Worm (Caenorhabditis elegans) whole organism, L2 larva: Measurements from ENCODE around the gene twk-9.

Experiments used
- Y55F3AM.14 ChIP-seq: fragments of 200-800 bp; sonication (Bioruptor generic); optimal IDR thresholded peaks from 2 replicates; lab custom pipeline; 2018; ENCODE audit warnings: mild to moderate bottlenecking, missing genetic modification characterization, missing compliant biosample characterization
- ZK546.5 ChIP-seq: sonication (generic microtip); optimal IDR thresholded peaks from 2 replicates; lab custom pipeline; 2017; ENCODE audit warnings: missing biosample characterization, missing genetic modification characterization
- aly-2 ChIP-seq: fragments of 150-350 bp; optimal IDR thresholded peaks from 2 replicates; lab custom pipeline; 2014; ENCODE audit warnings: missing biosample characterization, missing genetic modification characterization
- ceh-82 ChIP-seq: fragments of 150-350 bp; optimal IDR thresholded peaks from 2 replicates; lab custom pipeline; 2014; ENCODE audit warnings: missing biosample characterization, missing genetic modification characterization
- crh-2 ChIP-seq: sonication (generic microtip); optimal IDR thresholded peaks from 2 replicates; lab custom pipeline; 2017; ENCODE audit warnings: missing biosample characterization, missing genetic modification characterization
- dmd-4 ChIP-seq: sonication (generic microtip); optimal IDR thresholded peaks from 2 replicates; lab custom pipeline; 2017; ENCODE audit warnings: missing biosample characterization, missing genetic modification characterization
- egl-27 ChIP-seq: sonication (generic microtip); optimal IDR thresholded peaks from 3 replicates; lab custom pipeline; 2017; ENCODE audit warnings: missing biosample characterization, missing genetic modification reagents, missing genetic modification characterization
- lin-39 ChIP-seq: fragments of 150-350 bp; optimal IDR thresholded peaks from 2 replicates; lab custom pipeline; 2014; ENCODE audit warnings: missing biosample characterization, missing genetic modification reagents, missing genetic modification characterization
- nhr-10 ChIP-seq: sonication (generic microtip); optimal IDR thresholded peaks from 2 replicates; lab custom pipeline; 2017; ENCODE audit warnings: missing biosample characterization, missing genetic modification characterization
- nhr-11 ChIP-seq: fragments of 150-350 bp; optimal IDR thresholded peaks from 2 replicates; lab custom pipeline; 2014; ENCODE audit warnings: missing biosample characterization, missing genetic modification characterization
- nhr-23 ChIP-seq: fragments of 150-350 bp; optimal IDR thresholded peaks from 2 replicates; lab custom pipeline; 2014; ENCODE audit warnings: missing biosample characterization, missing genetic modification reagents, missing genetic modification characterization
- sma-9 ChIP-seq, 2 experiments: fragments of 150-350 bp in 1 of 2; sonication (generic microtip) in 1 of 2; optimal IDR thresholded peaks; 2 replicates each; lab custom pipeline; 2014 to 2016; ENCODE audit warnings: missing genetic modification characterization in 2 of 2, mild to moderate bottlenecking in 1 of 2, missing biosample characterization in 1 of 2, missing compliant biosample characterization in 1 of 2, missing genetic modification reagents in 1 of 2, moderate library complexity in 1 of 2
- ztf-4 ChIP-seq: fragments of 150-350 bp; optimal IDR thresholded peaks from 2 replicates; lab custom pipeline; 2014; ENCODE audit warnings: missing biosample characterization, missing genetic modification characterization

twk-9 gene

ce11 chrIV:9744905-9745304 lies 51.9 kb downstream of the twk-9 start, which contains the start of gene C28D4.4:
TSS of gene C28D4.4 (minus strand) at chrIV:9745005.
- no peak for TF ChIP-seq ZK546.5
- no peak for TF ChIP-seq egl-27 (tag; lab: Kevin White, UChicago)
- no peak for TF ChIP-seq nhr-23 (tag; lab: Kevin White, UChicago)
- TF ChIP-seq ztf-4 (tag; lab: Kevin White, UChicago) = no peak
- no peak for TF ChIP-seq dmd-4
- no peak for TF ChIP-seq nhr-10 (tag; lab: Kevin White, UChicago)
- TF ChIP-seq crh-2 (tag; lab: Kevin White, UChicago) = no peak
- no peak for TF ChIP-seq lin-39 (tag; lab: Kevin White, UChicago)
- TF ChIP-seq ceh-82 (tag; lab: Kevin White, UChicago) = no peak
- no peak for TF ChIP-seq nhr-11
- no peak for TF ChIP-seq sma-9 (GFP tag; optimal IDR thresholded peaks at IDR 0.05; lab: Kevin White, UChicago)
- no peak for TF ChIP-seq sma-9 (tag; optimal IDR thresholded peaks at IDR 0.05; lab: Kevin White, UChicago)
- no peak for TF ChIP-seq Y55F3AM.14 (GFP tag; lab: Kevin White, UChicago)
- TF ChIP-seq aly-2 (tag; lab: Kevin White, UChicago) = no peak
- TF ChIP-seq, all 48 proteins: peak for 0
